Worm (Caenorhabditis elegans) whole organism, dauer: ENCODE data around the gene gdi-1.

ENCODE experiments used
- unc-62 ChIP-seq: sonication (generic microtip); optimal IDR thresholded peaks from 2 replicates; lab custom pipeline; 2017; ENCODE audit warnings: missing biosample characterization, missing genetic modification reagents, missing genetic modification characterization

The gdi-1 gene

ce11 chrIV:14792602-14793232 is at the start of gene gdi-1:
Gene gdi-1, minus strand, starts transcription at chrIV:14792887.
- no peak for TF ChIP-seq unc-62 (GFP tag; lab: Kevin White, UChicago)

ce11 chrIV:14838095-14838494 is 45.4 kb upstream of the gdi-1 start:
- TF ChIP-seq unc-62 (GFP tag; lab: Kevin White, UChicago), result no peak

ce11 chrIV:14836885-14837284 is 44.2 kb upstream of the gdi-1 start, which contains the start of gene Y57G11C.22:
Gene Y57G11C.22, plus strand, starts transcription at chrIV:14837211.
- TF ChIP-seq unc-62 (GFP tag; lab: Kevin White, UChicago), result no peak

- TF ChIP-seq unc-62 (GFP tag; lab: Kevin White, UChicago), result no peak
These were observed 40.9 kb upstream of the gdi-1 start for ce11 chrIV:14833537-14833936.

- TF ChIP-seq unc-62 (GFP tag; lab: Kevin White, UChicago), result no peak
These were observed 36.3 kb upstream of the gdi-1 start, which contains the start of gene hhat-2 for ce11 chrIV:14829026-14829425. Gene hhat-2, minus strand, starts transcription at chrIV:14829126.

- no peak for TF ChIP-seq unc-62 (GFP tag; lab: Kevin White, UChicago)
These were observed 35.5 kb upstream of the gdi-1 start for ce11 chrIV:14828218-14828617.

ce11 chrIV:14826151-14826757 is 33.6 kb upstream of the gdi-1 start:
- no peak for TF ChIP-seq unc-62 (GFP tag; lab: Kevin White, UChicago)

- TF ChIP-seq unc-62 (GFP tag; lab: Kevin White, UChicago), result no peak
These were observed 32.7 kb upstream of the gdi-1 start, which contains the start of gene rps-18 for ce11 chrIV:14825379-14825778. Gene rps-18, plus strand, starts transcription at chrIV:14825679.

ce11 chrIV:14824878-14825352 is 32.2 kb upstream of the gdi-1 start, which contains the start of gene sec-61.A:
Gene sec-61.A, minus strand, starts transcription at chrIV:14825264.
- no peak for TF ChIP-seq unc-62 (GFP tag; lab: Kevin White, UChicago)

ce11 chrIV:14824201-14824600 is 31.5 kb upstream of the gdi-1 start:
- no peak for TF ChIP-seq unc-62 (GFP tag; lab: Kevin White, UChicago)

- TF ChIP-seq unc-62 (GFP tag; lab: Kevin White, UChicago), result no peak
These were observed 29.6 kb upstream of the gdi-1 start for ce11 chrIV:14822267-14822666.

- TF ChIP-seq unc-62 (GFP tag; lab: Kevin White, UChicago), result no peak
These were observed 23.6 kb upstream of the gdi-1 start, which contains the start of gene Y57G11C.46 for ce11 chrIV:14816288-14816687. Gene Y57G11C.46, minus strand, starts transcription at chrIV:14816388.

- no peak for TF ChIP-seq unc-62 (GFP tag; lab: Kevin White, UChicago)
These were observed 14.2 kb upstream of the gdi-1 start, which contains the start of gene oig-5 for ce11 chrIV:14806903-14807302. Gene oig-5, plus strand, starts transcription at chrIV:14807203.

ce11 chrIV:14802316-14802715 is 9.6 kb upstream of the gdi-1 start, which contains the start of gene Y57G11C.1142:
Gene Y57G11C.1142, plus strand, starts transcription at chrIV:14802616.
- no peak for TF ChIP-seq unc-62 (GFP tag; lab: Kevin White, UChicago)

- TF ChIP-seq unc-62 (GFP tag; lab: Kevin White, UChicago), result no peak
These were observed 8.2 kb upstream of the gdi-1 start for ce11 chrIV:14800931-14801330.

ce11 chrIV:14799186-14799585 is 6.5 kb upstream of the gdi-1 start, which contains the start of gene Y57G11C.14:
Gene Y57G11C.14, plus strand, starts transcription at chrIV:14799311.
- no peak for TF ChIP-seq unc-62 (GFP tag; lab: Kevin White, UChicago)
